Worm (Caenorhabditis elegans) whole organism, mixed stage, embryonic: ENCODE data around the gene scc-3.

Experiments used
- bed-3 ChIP-seq: fragments of 200-800 bp; sonication (Bioruptor generic); optimal IDR thresholded peaks from 3 replicates; lab custom pipeline; 2018; ENCODE audit warnings: mild to moderate bottlenecking, missing genetic modification characterization, moderate library complexity, missing compliant biosample characterization
- ceh-43 ChIP-seq: fragments of 200-800 bp; sonication (Bioruptor generic); optimal IDR thresholded peaks from 2 replicates; lab custom pipeline; 2018; ENCODE audit warnings: mild to moderate bottlenecking, missing genetic modification characterization, moderate library complexity, missing compliant biosample characterization
- ces-1 ChIP-seq: fragments of 150-350 bp; optimal IDR thresholded peaks from 2 replicates; lab custom pipeline; 2014; ENCODE audit warnings: missing biosample characterization, missing genetic modification reagents, missing genetic modification characterization
- elt-1 ChIP-seq: sonication (generic microtip); optimal IDR thresholded peaks from 2 replicates; lab custom pipeline; 2017; ENCODE audit warnings: missing genetic modification characterization, mild to moderate bottlenecking, missing compliant biosample characterization, antibody characterized with exemption, moderate library complexity, borderline replicate concordance; ENCODE audit not compliant: insufficient read depth
- hlh-1 ChIP-seq: fragments of 150-350 bp; optimal IDR thresholded peaks from 2 replicates; lab custom pipeline; 2014; ENCODE audit warnings: missing biosample characterization, missing genetic modification reagents, missing genetic modification characterization
- mab-5 ChIP-seq: fragments of 150-350 bp; optimal IDR thresholded peaks from 2 replicates; lab custom pipeline; 2014; ENCODE audit warnings: missing biosample characterization, missing genetic modification characterization
- nhr-12 ChIP-seq: fragments of 150-350 bp; optimal IDR thresholded peaks from 2 replicates; lab custom pipeline; 2014; ENCODE audit warnings: missing biosample characterization, missing genetic modification characterization
- nhr-237 ChIP-seq: fragments of 150-350 bp; optimal IDR thresholded peaks from 2 replicates; lab custom pipeline; 2014; ENCODE audit warnings: missing biosample characterization, missing genetic modification characterization
- nhr-28 ChIP-seq: fragments of 150-350 bp; optimal IDR thresholded peaks from 2 replicates; lab custom pipeline; 2014; ENCODE audit warnings: missing biosample characterization, missing genetic modification characterization
- nhr-76 ChIP-seq: sonication (generic microtip); optimal IDR thresholded peaks from 2 replicates; lab custom pipeline; 2017; ENCODE audit warnings: missing biosample characterization, missing genetic modification characterization
- pha-4 ChIP-seq: fragments of 150-350 bp; optimal IDR thresholded peaks from 2 replicates; lab custom pipeline; 2018; ENCODE audit warnings: missing biosample characterization, missing genetic modification reagents, missing genetic modification characterization
- snpc-4 ChIP-seq: fragments of 150-350 bp; optimal IDR thresholded peaks from 2 replicates; lab custom pipeline; 2014; ENCODE audit warnings: missing biosample characterization, missing genetic modification characterization
- sptf-1 ChIP-seq: sonication (generic microtip); optimal IDR thresholded peaks from 2 replicates; lab custom pipeline; 2017; ENCODE audit warnings: mild to moderate bottlenecking, missing genetic modification characterization, moderate library complexity, missing compliant biosample characterization
- tbx-8 ChIP-seq: fragments of 200-800 bp; sonication (Bioruptor generic); optimal IDR thresholded peaks from 2 replicates; lab custom pipeline; 2018; ENCODE audit warnings: mild to moderate bottlenecking, missing genetic modification characterization, moderate library complexity, missing compliant biosample characterization

ce11 chrV:12803274-12803673 lies 39.5 kb downstream of the scc-3 start, which contains the start of gene srbc-45:
- TF ChIP-seq sptf-1 (tag; lab: Kevin White, UChicago): no peak
- TF ChIP-seq nhr-76 (tag; lab: Kevin White, UChicago): no peak
- TF ChIP-seq nhr-237 (tag; lab: Kevin White, UChicago): no peak
- TF ChIP-seq bed-3 (GFP tag; lab: Kevin White, UChicago): no peak
- no peak for TF ChIP-seq nhr-12
- TF ChIP-seq elt-1: no peak
- no peak for TF ChIP-seq nhr-28 (tag; lab: Kevin White, UChicago)
- TF ChIP-seq snpc-4 (tag; lab: Kevin White, UChicago): no peak
- TF ChIP-seq tbx-8 (GFP tag; lab: Kevin White, UChicago): no peak
- no peak for TF ChIP-seq mab-5 (tag; lab: Kevin White, UChicago)
- TF ChIP-seq pha-4 (tag; lab: Kevin White, UChicago): no peak
- TF ChIP-seq ceh-43: no peak
- no peak for TF ChIP-seq hlh-1
- TF ChIP-seq ces-1 (GFP tag; lab: Kevin White, UChicago): no peak
